Fruit fly (Drosophila melanogaster): ENCODE data around the gene ema.

Gene ema

dm6 chr3R:16442937-16443336 is 1.5 kb upstream of the ema start, which contains the start of the genes Ttc1 and CG14882 (continued):
- peak; percentile 53 for TF ChIP-seq CG1233 (GFP tag; optimal IDR thresholded peaks at IDR 0.05)
- TF ChIP-seq gro (GFP tag; optimal IDR thresholded peaks at IDR 0.05), result peak; percentile 91
- TF ChIP-seq grn (GFP tag; optimal IDR thresholded peaks at IDR 0.05), result no peak
- peak; percentile 95 for TF ChIP-seq Atf6 (GFP tag; IDR thresholded peaks at IDR 0.05)
- TF ChIP-seq usp (GFP tag; optimal IDR thresholded peaks at IDR 0.05), result no peak
- 0 out of 2 replicates have a peak, but pooled peaks have one; percentile 34 for TF ChIP-seq toy (GFP tag; IDR thresholded peaks at IDR 0.05)
- TF ChIP-seq run (tag; optimal IDR thresholded peaks at IDR 0.05), result peak; percentile 7
- TF ChIP-seq CG7928 (GFP tag; optimal IDR thresholded peaks at IDR 0.05), result peak; percentile 7
- peak; percentile 89 for TF ChIP-seq CG11247 (GFP tag; IDR thresholded peaks at IDR 0.05)
- TF ChIP-seq HLH3B (GFP tag; IDR thresholded peaks at IDR 0.05), result peak; percentile 77
- peak; percentile 45 for TF ChIP-seq onecut (GFP tag; IDR thresholded peaks at IDR 0.05)
- TF ChIP-seq CHES-1-like (GFP tag; optimal IDR thresholded peaks at IDR 0.05), result peak; percentile 88
- no peak for TF ChIP-seq CG10565 (GFP tag; optimal IDR thresholded peaks at IDR 0.05)
- TF ChIP-seq CG32532 (GFP tag; IDR thresholded peaks at IDR 0.05), result peak; percentile 92
- TF ChIP-seq CG15073 (GFP tag; optimal IDR thresholded peaks at IDR 0.05), result no peak
- no peak for TF ChIP-seq CG11504 (tag; optimal IDR thresholded peaks at IDR 0.05)
- TF ChIP-seq salm (tag; optimal IDR thresholded peaks at IDR 0.05), result peak; percentile 50
- peak; percentile 84 for TF ChIP-seq CG10209 (GFP tag; optimal IDR thresholded peaks at IDR 0.05)
- TF ChIP-seq Pdp1 (GFP tag; optimal IDR thresholded peaks at IDR 0.05), result peak; percentile 87 to 90
- peak; percentile 90 for TF ChIP-seq Xbp1 (GFP tag; optimal IDR thresholded peaks at IDR 0.05)
- peak; percentile 65 for TF ChIP-seq CG8944 (GFP tag; optimal IDR thresholded peaks at IDR 0.05)
- peak; percentile 92 for TF ChIP-seq Bteb2 (GFP tag; optimal IDR thresholded peaks at IDR 0.05)
- TF ChIP-seq Hand (GFP tag; optimal IDR thresholded peaks at IDR 0.05), result peak; percentile 62
- TF ChIP-seq Atf-2 (GFP tag; optimal IDR thresholded peaks at IDR 0.05), result peak; percentile 77
- TF ChIP-seq CG11456 (GFP tag; IDR thresholded peaks at IDR 0.05), result peak; percentile 84
- peak; percentile 77 for TF ChIP-seq CG12744 (GFP tag; optimal IDR thresholded peaks at IDR 0.05)
- TF ChIP-seq pzg (GFP tag; optimal IDR thresholded peaks at IDR 0.05), result peak; percentile 49
- peak; percentile 77 for TF ChIP-seq Mes4 (GFP tag; optimal IDR thresholded peaks at IDR 0.05)
- TF ChIP-seq CG15514 (GFP tag; optimal IDR thresholded peaks at IDR 0.05), result peak; percentile 65
- peak; percentile 70 for TF ChIP-seq CG34376 (GFP tag; optimal IDR thresholded peaks at IDR 0.05)
- peak; percentile 87 for TF ChIP-seq ase (GFP tag; IDR thresholded peaks at IDR 0.05)
- TF ChIP-seq Ets65A (GFP tag), result peak; percentile 94
- TF ChIP-seq CG4282 (GFP tag; optimal IDR thresholded peaks at IDR 0.05), result peak; percentile 72
- peak; percentile 2 for TF ChIP-seq CG14965 (GFP tag; optimal IDR thresholded peaks at IDR 0.05; ENCODE audit: borderline replicate concordance)
- TF ChIP-seq CG4328 (GFP tag; optimal IDR thresholded peaks at IDR 0.05), result peak; percentile 38
- peak; percentile 50; the same call in 1 of the 2 replicates for TF ChIP-seq unc-4 (GFP tag; IDR thresholded peaks at IDR 0.05; ENCODE audit: partially characterized antibody)
- peak; percentile 55 for TF ChIP-seq luna (GFP tag; optimal IDR thresholded peaks at IDR 0.05)
- TF ChIP-seq CG2875 (GFP tag; optimal IDR thresholded peaks at IDR 0.05), result peak; percentile 63
- TF ChIP-seq Deaf1 (tag; optimal IDR thresholded peaks at IDR 0.05), result no peak
- peak; percentile 32 for TF ChIP-seq ab (GFP tag; optimal IDR thresholded peaks at IDR 0.05)
- peak; percentile 81 for TF ChIP-seq CG18262 (tag; optimal IDR thresholded peaks at IDR 0.05)
- TF ChIP-seq CG6854 (GFP tag; optimal IDR thresholded peaks at IDR 0.05), result peak; percentile 12
- TF ChIP-seq yki (optimal IDR thresholded peaks at IDR 0.05), result no peak
- peak; percentile 56 for TF ChIP-seq CG16815 (GFP tag; optimal IDR thresholded peaks at IDR 0.05)
- TF ChIP-seq CG11085 (GFP tag; IDR thresholded peaks at IDR 0.05), result peak; percentile 88
- no peak for TF ChIP-seq cad (GFP tag; optimal IDR thresholded peaks at IDR 0.05)
- TF ChIP-seq Mad (GFP tag; optimal IDR thresholded peaks at IDR 0.05), result peak; percentile 86
- TF ChIP-seq ap (GFP tag; IDR thresholded peaks at IDR 0.05), result peak; percentile 89
- TF ChIP-seq Dbx (GFP tag; IDR thresholded peaks at IDR 0.05), result peak; percentile 77; the same call in 2 of the 3 replicates
- peak; percentile 72 for TF ChIP-seq Rx (GFP tag; IDR thresholded peaks at IDR 0.05)
- TF ChIP-seq sima (GFP tag; optimal IDR thresholded peaks at IDR 0.05), result peak; percentile 32
- TF ChIP-seq CG14860 (GFP tag; IDR thresholded peaks at IDR 0.05; ENCODE audit: partially characterized antibody), result 0 out of 3 replicates have a peak, but pooled peaks have one; percentile 6
